Worm (Caenorhabditis elegans): ENCODE results near the gene F17C11.22.

Gene F17C11.22

ce11 chrV:10951655-10952278 lies 18.2 kb downstream of the F17C11.22 start, which contains the start of gene F17C11.4 (continued):
- peak; percentile 59 for TF ChIP-seq mxl-3 (GFP tag; optimal IDR thresholded peaks at IDR 0.05)
- TF ChIP-seq dpl-1 (GFP tag; optimal IDR thresholded peaks at IDR 0.05) = peak; percentile 38
- TF ChIP-seq ceh-28 (tag; optimal IDR thresholded peaks at IDR 0.05) = no peak
- TF ChIP-seq lin-29 (GFP tag; IDR thresholded peaks at IDR 0.05) = no peak
- peak; percentile 87 for TF ChIP-seq nhr-11 (tag; optimal IDR thresholded peaks at IDR 0.05)
- no peak for TF ChIP-seq fos-1 (tag; optimal IDR thresholded peaks at IDR 0.05)
- TF ChIP-seq ces-1 (GFP tag; optimal IDR thresholded peaks at IDR 0.05) = no peak
- no peak for TF ChIP-seq daf-8 (GFP tag; IDR thresholded peaks at IDR 0.05)
- peak; percentile 47 for TF ChIP-seq lin-38 (GFP tag; IDR thresholded peaks at IDR 0.05)
- peak; percentile 82 for TF ChIP-seq ama-1 (optimal IDR thresholded peaks at IDR 0.05)
- TF ChIP-seq madf-9 (GFP tag; conservative IDR thresholded peaks at IDR 0.05) = no peak
- TF ChIP-seq hif-1 (tag; optimal IDR thresholded peaks at IDR 0.05) = peak; percentile 41 to 74
- no peak for TF ChIP-seq F44E2.7 (GFP tag; IDR thresholded peaks at IDR 0.05)
- peak; percentile 64 for TF ChIP-seq T20F7.1 (GFP tag; optimal IDR thresholded peaks at IDR 0.05)
- TF ChIP-seq Y75B8A.6 (GFP tag; IDR thresholded peaks at IDR 0.05) = peak; percentile 47; the same call in 1 of the 2 replicates
- peak; percentile 6 for TF ChIP-seq nhr-102 (tag; optimal IDR thresholded peaks at IDR 0.05)
- no peak for TF ChIP-seq lin-39 (tag; optimal IDR thresholded peaks at IDR 0.05)
- TF ChIP-seq unc-62 (GFP tag; optimal IDR thresholded peaks at IDR 0.05 in 1 of 2) = peak in 1 of 2 experiments; percentile 99
- TF ChIP-seq unc-62 (tag; optimal IDR thresholded peaks at IDR 0.05) = no peak
- peak; percentile 96 for TF ChIP-seq nhr-28 (tag; optimal IDR thresholded peaks at IDR 0.05)
- TF ChIP-seq nhr-10 (tag; optimal IDR thresholded peaks at IDR 0.05) = no peak
- TF ChIP-seq hlh-30 (tag; optimal IDR thresholded peaks at IDR 0.05; ENCODE audit: insufficient read depth) = peak; percentile 96
- peak; percentile 60; the same call in 1 of the 2 replicates for TF ChIP-seq mxl-2 (GFP tag; conservative IDR thresholded peaks at IDR 0.05)
- TF ChIP-seq unc-130 (GFP tag; optimal IDR thresholded peaks at IDR 0.05) = no peak
- no peak for TF ChIP-seq Y48G9A.11 (GFP tag; IDR thresholded peaks at IDR 0.05)
- TF ChIP-seq ceh-62 (tag; optimal IDR thresholded peaks at IDR 0.05) = no peak
- TF ChIP-seq nhr-48 (tag; optimal IDR thresholded peaks at IDR 0.05) = peak; percentile 84
- TF ChIP-seq hmg-1.1 (GFP tag; IDR thresholded peaks at IDR 0.05) = no peak; the same call in none of the 2 replicates
- peak; percentile 33 for TF ChIP-seq nhr-6 (tag; optimal IDR thresholded peaks at IDR 0.05)
- peak; percentile 44; the same call in 1 of the 2 replicates for TF ChIP-seq lin-1 (GFP tag; IDR thresholded peaks at IDR 0.05)
- peak; percentile 93 for TF ChIP-seq hlh-11 (tag; optimal IDR thresholded peaks at IDR 0.05)
- peak; percentile 40 for TF ChIP-seq rbr-2 (tag; optimal IDR thresholded peaks at IDR 0.05)
- TF ChIP-seq ceh-20 (GFP tag; IDR thresholded peaks at IDR 0.05) = 0 out of 2 replicates have a peak, but pooled peaks have one; percentile 12
- TF ChIP-seq sdz-12 (GFP tag; optimal IDR thresholded peaks at IDR 0.05) = no peak
- TF ChIP-seq ceh-82 (tag; optimal IDR thresholded peaks at IDR 0.05) = no peak
- TF ChIP-seq dmd-8 (GFP tag; IDR thresholded peaks at IDR 0.05) = no peak
- TF ChIP-seq zfp-3 (GFP tag; conservative IDR thresholded peaks at IDR 0.05) = peak; percentile 57; the same call in 1 of the 2 replicates
- TF ChIP-seq ZK546.5 (tag; optimal IDR thresholded peaks at IDR 0.05) = no peak
- peak; percentile 39; the same call in 1 of the 2 replicates for TF ChIP-seq saeg-2 (GFP tag; IDR thresholded peaks at IDR 0.05)
- TF ChIP-seq spr-3 (GFP tag; optimal IDR thresholded peaks at IDR 0.05) = no peak
- TF ChIP-seq spr-1 (tag; optimal IDR thresholded peaks at IDR 0.05) = peak; percentile 10
- TF ChIP-seq Y5F2A.4 (GFP tag; optimal IDR thresholded peaks at IDR 0.05) = no peak
- TF ChIP-seq F37D6.2 (tag; optimal IDR thresholded peaks at IDR 0.05) = no peak
- TF ChIP-seq ceh-32 (tag; optimal IDR thresholded peaks at IDR 0.05; ENCODE audit: poor library complexity) = peak; percentile 52
- peak; percentile 99 for TF ChIP-seq aha-1 (tag)
- TF ChIP-seq nhr-77 (tag; optimal IDR thresholded peaks at IDR 0.05) = no peak
- TF ChIP-seq F49E8.2 (tag; optimal IDR thresholded peaks at IDR 0.05; ENCODE audit: borderline replicate concordance) = no peak
- TF ChIP-seq mep-1 (tag; optimal IDR thresholded peaks at IDR 0.05) = peak; percentile 72
- TF ChIP-seq mes-2 (tag; optimal IDR thresholded peaks at IDR 0.05; ENCODE audit: poor library complexity, severe bottlenecking) = no peak
- no peak for TF ChIP-seq gei-8 (GFP tag; optimal IDR thresholded peaks at IDR 0.05)
- TF ChIP-seq egl-27 (tag; optimal IDR thresholded peaks at IDR 0.05) = no peak

All from whole organism, L4 larva.